Worm (Caenorhabditis elegans) whole organism, late embryonic: ENCODE results near the gene W05H5.1.
"Not testable (repeated sequence)": the region's sequence is repeated elsewhere in the genome, so short reads cannot be mapped to it uniquely, and the experiment has no call there.

ENCODE experiments used
- C08G9.2 ChIP-seq: sonication (generic microtip); optimal IDR thresholded peaks from 2 replicates; lab custom pipeline; 2016; ENCODE audit warnings: mild to moderate bottlenecking, missing genetic modification characterization, moderate library complexity, missing compliant biosample characterization
- C38D4.7 ChIP-seq: fragments of 200-800 bp; sonication (Bioruptor generic); optimal IDR thresholded peaks from 2 replicates; lab custom pipeline; 2018; ENCODE audit warnings: mild to moderate bottlenecking, missing genetic modification characterization, moderate library complexity, missing compliant biosample characterization
- K02D7.2 ChIP-seq: sonication (generic microtip); optimal IDR thresholded peaks from 2 replicates; lab custom pipeline; 2017; ENCODE audit warnings: mild to moderate bottlenecking, missing genetic modification characterization, missing compliant biosample characterization
- T23F11.4 ChIP-seq: fragments of 200-800 bp; sonication (Bioruptor generic); optimal IDR thresholded peaks from 2 replicates; lab custom pipeline; 2018; ENCODE audit warnings: mild to moderate bottlenecking, missing genetic modification characterization, missing compliant biosample characterization
- ceh-14 ChIP-seq: sonication (generic microtip); optimal IDR thresholded peaks from 2 replicates; lab custom pipeline; 2016; ENCODE audit warnings: missing genotype, missing genetic modification characterization, missing compliant biosample characterization
- ceh-2 ChIP-seq: sonication (generic microtip); optimal IDR thresholded peaks from 2 replicates; lab custom pipeline; 2016; ENCODE audit warnings: missing genotype, missing genetic modification characterization, missing compliant biosample characterization
- ceh-24 ChIP-seq: sonication (generic microtip); optimal IDR thresholded peaks from 2 replicates; lab custom pipeline; 2016; ENCODE audit warnings: mild to moderate bottlenecking, missing genetic modification characterization, missing compliant biosample characterization
- ceh-45 ChIP-seq: fragments of 200-800 bp; sonication (Bioruptor generic); IDR thresholded peaks from 2 replicates; pipeline ENCODE4 v1.3.6; 2022; ENCODE audit warnings: missing genetic modification reagents, missing genetic modification characterization, missing compliant biosample characterization
- ceh-48 ChIP-seq: sonication (generic microtip); optimal IDR thresholded peaks from 2 replicates; lab custom pipeline; 2016; ENCODE audit warnings: missing genetic modification characterization, inconsistent platforms, missing compliant biosample characterization
- ceh-9 ChIP-seq: sonication (generic microtip); optimal IDR thresholded peaks from 2 replicates; lab custom pipeline; 2016; ENCODE audit warnings: mild to moderate bottlenecking, missing genetic modification characterization, inconsistent platforms, missing compliant biosample characterization
- dmd-4 ChIP-seq: sonication (generic microtip); optimal IDR thresholded peaks from 2 replicates; lab custom pipeline; 2016; ENCODE audit warnings: borderline replicate concordance, missing genetic modification characterization, missing compliant biosample characterization
- dve-1 ChIP-seq: sonication (generic microtip); optimal IDR thresholded peaks from 2 replicates; lab custom pipeline; 2017; ENCODE audit warnings: antibody characterized with exemption, mild to moderate bottlenecking, missing genetic modification characterization, missing compliant biosample characterization
- hlh-13 ChIP-seq: fragments of 200-800 bp; sonication (Bioruptor generic); optimal IDR thresholded peaks from 2 replicates; lab custom pipeline; 2018; ENCODE audit warnings: mild to moderate bottlenecking, missing genetic modification characterization, missing compliant biosample characterization
- hlh-15 ChIP-seq: sonication (generic microtip); optimal IDR thresholded peaks from 2 replicates; lab custom pipeline; 2016; ENCODE audit warnings: missing genetic modification characterization, missing compliant biosample characterization
- hlh-8 ChIP-seq: sonication (generic microtip); optimal IDR thresholded peaks from 2 replicates; lab custom pipeline; 2016; ENCODE audit warnings: missing genotype, missing genetic modification characterization, missing compliant biosample characterization
- lim-6 ChIP-seq: sonication (generic microtip); optimal IDR thresholded peaks from 2 replicates; lab custom pipeline; 2016; ENCODE audit warnings: missing genetic modification characterization, missing compliant biosample characterization
- lin-11 ChIP-seq: fragments of 200-800 bp; sonication (Bioruptor generic); optimal IDR thresholded peaks from 2 replicates; lab custom pipeline; 2018; ENCODE audit warnings: mild to moderate bottlenecking, missing genetic modification characterization, missing compliant biosample characterization
- madf-2 ChIP-seq: sonication (generic microtip); optimal IDR thresholded peaks from 2 replicates; lab custom pipeline; 2017; ENCODE audit warnings: missing genetic modification characterization, missing compliant biosample characterization
- mec-3 ChIP-seq: sonication (generic microtip); optimal IDR thresholded peaks from 2 replicates; lab custom pipeline; 2016; ENCODE audit warnings: borderline replicate concordance, missing genetic modification characterization, missing compliant biosample characterization
- nhr-232 ChIP-seq: sonication (generic microtip); optimal IDR thresholded peaks from 2 replicates; lab custom pipeline; 2016; ENCODE audit warnings: missing genetic modification characterization, missing compliant biosample characterization
- pag-3 ChIP-seq: sonication (generic microtip); optimal IDR thresholded peaks from 2 replicates; lab custom pipeline; 2016; ENCODE audit warnings: missing compliant biosample characterization, missing genetic modification characterization, borderline replicate concordance
- pqm-1 ChIP-seq: sonication (generic microtip); optimal IDR thresholded peaks from 2 replicates; lab custom pipeline; 2016; ENCODE audit warnings: missing genetic modification characterization, missing compliant biosample characterization
- ref-2 ChIP-seq: sonication (generic microtip); optimal IDR thresholded peaks from 2 replicates; lab custom pipeline; 2016; ENCODE audit warnings: missing genetic modification characterization, missing compliant biosample characterization
- sox-2 ChIP-seq: fragments of 200-800 bp; sonication (Bioruptor generic); IDR thresholded peaks from 2 replicates; pipeline ENCODE4 v1.3.6; 2022; ENCODE audit warnings: missing genetic modification reagents, missing genetic modification characterization, missing compliant biosample characterization
- syd-9 ChIP-seq: sonication (generic microtip); optimal IDR thresholded peaks from 2 replicates; lab custom pipeline; 2016; ENCODE audit warnings: mild to moderate bottlenecking, missing genetic modification characterization, moderate library complexity, missing compliant biosample characterization
- tbx-2 ChIP-seq: sonication (generic microtip); optimal IDR thresholded peaks from 2 replicates; lab custom pipeline; 2016; ENCODE audit warnings: missing genetic modification characterization, missing compliant biosample characterization
- ttx-3 ChIP-seq: sonication (generic microtip); optimal IDR thresholded peaks from 2 replicates; lab custom pipeline; 2016; ENCODE audit warnings: missing genetic modification reagents, missing genetic modification characterization, missing compliant biosample characterization
- unc-42 ChIP-seq: sonication (generic microtip); optimal IDR thresholded peaks from 2 replicates; lab custom pipeline; 2016; ENCODE audit warnings: missing genotype, missing genetic modification characterization, missing compliant biosample characterization
- unc-55 ChIP-seq: sonication (generic microtip); optimal IDR thresholded peaks from 2 replicates; lab custom pipeline; 2017; ENCODE audit warnings: missing biosample characterization, missing genetic modification reagents, missing genetic modification characterization

The W05H5.1 gene

DNA sequence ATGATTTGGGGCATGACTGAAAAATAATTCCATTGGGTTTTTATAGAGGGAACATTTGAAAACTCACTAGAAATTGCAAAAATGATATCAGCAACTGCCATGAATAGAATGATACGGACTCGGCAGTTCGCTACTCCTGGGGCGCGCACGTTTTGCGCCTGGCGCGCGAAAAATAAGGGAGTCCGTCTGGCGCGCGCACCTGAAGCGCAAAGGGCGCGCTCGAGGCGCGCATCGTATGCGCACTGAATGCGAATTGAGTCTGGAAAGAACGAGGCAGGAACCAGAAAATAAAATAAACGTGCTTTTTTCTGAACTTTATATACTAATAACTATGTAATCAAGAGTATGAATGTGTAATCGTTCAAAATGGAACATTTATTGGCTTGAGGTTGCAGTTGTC is 3.4 kb downstream of the W05H5.1 start, which contains the start of gene Y57A10C.10:
Gene Y57A10C.10, minus strand, starts transcription at position 101 of the 400 bp plus-strand sequence.
- TF ChIP-seq ref-2, syd-9, ceh-9 (tag; lab: Kevin White, UChicago): not testable (repeated sequence)
- TF ChIP-seq, all 69 proteins: peak for 0; not testable (repeated sequence) for 69

DNA sequence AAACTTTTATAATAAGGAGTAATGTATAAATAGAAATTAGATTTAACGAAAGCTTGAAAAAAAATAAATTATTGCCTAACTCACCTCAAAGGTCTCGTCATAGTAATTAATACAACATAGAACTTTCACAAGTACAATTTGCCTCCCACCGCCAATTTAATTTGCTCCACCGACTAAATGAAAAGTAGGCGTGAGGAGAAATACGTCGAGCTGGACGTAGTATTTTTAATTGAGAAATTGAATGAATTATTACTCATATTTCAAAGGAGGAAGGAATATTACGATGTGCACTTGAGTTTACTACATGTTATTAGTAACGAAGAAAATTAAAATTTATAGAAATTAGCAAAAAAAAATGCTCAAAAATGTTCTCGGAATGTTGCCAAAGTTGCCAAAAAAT is 6.1 kb downstream of the W05H5.1 start, which contains the start of gene Y57A10C.9:
Gene Y57A10C.9, minus strand, starts transcription at position 101 of the 400 bp plus-strand sequence.
- TF ChIP-seq hlh-13 (no peak), ceh-14 (tag; lab: Kevin White, UChicago) (peak; percentile 39)

DNA sequence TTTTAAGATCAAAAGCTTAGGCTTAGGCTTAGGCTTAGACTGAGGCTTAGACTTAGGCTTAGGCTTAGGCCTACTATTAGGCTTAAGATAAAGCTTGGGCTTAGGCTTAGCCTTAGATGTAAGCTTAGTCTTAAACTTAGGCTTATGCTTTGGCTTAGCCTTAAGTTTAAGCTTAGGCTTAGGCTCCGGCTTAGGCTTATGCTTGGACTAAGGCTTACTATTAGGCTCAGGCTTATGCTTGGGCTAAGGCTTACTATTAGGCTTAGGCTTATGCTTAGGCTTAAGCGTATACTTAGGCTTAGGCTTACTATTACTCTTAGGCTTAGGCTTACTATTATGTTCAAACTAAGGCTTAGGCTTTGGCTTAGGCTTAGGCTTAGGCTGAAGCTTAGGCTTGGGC is 7.9 kb downstream of the W05H5.1 start:
- TF ChIP-seq dve-1 (peak; percentile 70), lim-6 (tag; lab: Kevin White, UChicago) (no peak)

DNA sequence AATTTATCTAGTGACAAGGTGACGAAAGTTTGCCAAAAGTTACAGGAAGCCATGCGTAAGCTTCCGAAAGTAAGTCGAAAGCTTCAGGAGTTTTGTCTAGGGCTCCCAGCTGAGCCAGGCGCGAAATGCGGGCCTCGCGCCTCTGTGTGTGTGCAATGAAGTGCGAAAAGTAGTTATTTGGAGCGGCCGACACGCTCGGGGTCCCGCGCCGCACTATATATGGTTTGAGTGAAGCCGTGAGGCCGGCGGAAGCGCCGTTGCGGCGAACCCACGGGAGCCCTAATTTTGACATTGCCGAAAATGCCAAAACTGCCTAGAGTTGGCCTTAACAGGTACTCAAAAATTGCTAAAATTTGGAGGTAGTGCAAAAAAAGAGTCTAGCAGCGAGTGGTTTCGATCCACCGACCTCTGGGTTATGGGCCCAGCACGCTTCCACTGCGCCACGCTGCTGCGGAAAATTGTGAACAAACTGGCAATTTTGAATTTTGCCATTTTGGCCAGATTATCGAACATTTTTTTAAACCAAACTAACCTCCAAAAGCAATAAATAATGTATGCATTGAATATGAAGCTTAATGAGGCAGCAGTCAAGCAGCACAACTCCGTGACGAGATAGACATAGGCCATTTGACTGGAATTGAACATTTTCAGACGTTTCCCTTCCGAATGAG is 9.2 kb downstream of the W05H5.1 start:
- TF ChIP-seq unc-55 (GFP tag; lab: Kevin White, UChicago) (no peak), ceh-24 (tag; lab: Kevin White, UChicago) (no peak), C38D4.7 (GFP tag; lab: Kevin White, UChicago) (no peak), ttx-3 (tag; lab: Kevin White, UChicago) (no peak), ceh-48 (tag; lab: Kevin White, UChicago) (no peak), ceh-45 (GFP tag; lab: Robert Waterston, UW) (no peak), pag-3 (no peak), ceh-2 (tag; lab: Kevin White, UChicago) (no peak)
- TF ChIP-seq, all 69 proteins: peak for 0

DNA sequence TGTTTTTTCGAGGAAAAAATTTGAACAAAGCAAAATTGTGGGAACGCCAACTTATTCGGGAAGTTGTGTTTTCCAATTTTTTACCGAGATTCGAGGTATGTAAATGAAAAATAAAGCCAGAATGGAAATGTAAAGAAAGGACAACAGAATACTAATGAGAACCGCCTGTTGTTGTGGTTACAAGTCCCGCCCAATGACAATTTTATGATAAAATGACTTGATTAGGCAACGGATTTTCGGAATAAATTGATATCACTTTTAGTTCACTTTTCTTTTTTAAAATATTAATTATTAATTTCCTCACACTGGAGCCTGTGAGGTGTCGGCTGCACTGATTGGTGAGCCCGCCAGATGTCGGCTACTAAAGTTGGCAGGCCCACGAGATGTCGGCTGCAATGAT is 12.2 kb downstream of the W05H5.1 start, which contains the start of gene dct-12:
Gene dct-12, minus strand, starts transcription at position 101 of the 400 bp plus-strand sequence.
- TF ChIP-seq sox-2 (GFP tag; lab: Robert Waterston, UW) (no peak), ceh-2 (tag; lab: Kevin White, UChicago) (no peak), C08G9.2 (no peak), ttx-3 (tag; lab: Kevin White, UChicago) (no peak), madf-2 (tag; lab: Kevin White, UChicago) (no peak), lim-6 (tag; lab: Kevin White, UChicago) (no peak), lin-11 (tag; lab: Kevin White, UChicago) (no peak)

DNA sequence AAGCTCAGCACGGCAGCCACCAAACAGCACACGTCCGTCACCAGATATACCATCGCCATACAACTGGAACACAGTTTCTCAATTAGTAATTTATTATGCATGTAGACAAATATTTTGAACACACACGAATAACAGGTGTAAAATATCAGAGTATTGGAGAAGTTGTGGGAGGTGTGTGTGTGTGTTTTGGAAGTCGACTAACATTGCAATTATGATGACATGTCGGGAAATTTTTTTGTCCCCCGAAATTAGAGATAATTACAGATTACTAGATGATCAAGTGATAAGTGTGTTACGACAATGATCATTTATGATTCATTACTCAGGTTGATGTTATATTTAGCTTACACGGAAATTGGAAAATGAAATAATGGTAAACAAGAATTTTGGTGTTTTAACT is 14.8 kb downstream of the W05H5.1 start, which contains the start of gene Y57A10C.8:
Gene Y57A10C.8, minus strand, starts transcription at position 101 of the 400 bp plus-strand sequence.
- no peak for TF ChIP-seq tbx-2
- no peak for TF ChIP-seq unc-42 (tag; lab: Kevin White, UChicago)
- no peak for TF ChIP-seq hlh-15
- TF ChIP-seq T23F11.4 (GFP tag; lab: Kevin White, UChicago): no peak
- TF ChIP-seq mec-3 (tag; lab: Kevin White, UChicago): no peak
- no peak for TF ChIP-seq nhr-232 (tag; lab: Kevin White, UChicago)
- no peak for TF ChIP-seq pqm-1 (tag; lab: Kevin White, UChicago)
- no peak for TF ChIP-seq syd-9 (tag; lab: Kevin White, UChicago)
- TF ChIP-seq dmd-4 (tag; lab: Kevin White, UChicago): no peak
- no peak for TF ChIP-seq K02D7.2
- TF ChIP-seq hlh-8 (tag; lab: Kevin White, UChicago): no peak
